Worm (Caenorhabditis elegans): ENCODE results near the gene Y51H4A.936.

Gene Y51H4A.936

ce11 chrIV:16656232-16656631, 27.0 kb downstream of the Y51H4A.936 start, which contains the start of gene tsr-2 (continued):
- TF ChIP-seq R02D3.7 (tag; optimal IDR thresholded peaks at IDR 0.05) = peak; percentile 48
- TF ChIP-seq nhr-23 (tag; optimal IDR thresholded peaks at IDR 0.05) = no peak
- peak; percentile 40 for TF ChIP-seq ama-1 (optimal IDR thresholded peaks at IDR 0.05)
- TF ChIP-seq aly-2 (tag; optimal IDR thresholded peaks at IDR 0.05) = no peak
- TF ChIP-seq lin-39 (tag; optimal IDR thresholded peaks at IDR 0.05) = no peak
- TF ChIP-seq elt-1 (tag; optimal IDR thresholded peaks at IDR 0.05) = no peak
- TF ChIP-seq zag-1 (tag; optimal IDR thresholded peaks at IDR 0.05) = peak; percentile 66
- peak; percentile 90 for TF ChIP-seq gmeb-1 (tag; optimal IDR thresholded peaks at IDR 0.05)
- TF ChIP-seq sma-3 (GFP tag; optimal IDR thresholded peaks at IDR 0.05) = peak; percentile 92
- TF ChIP-seq dmd-4 (tag; optimal IDR thresholded peaks at IDR 0.05) = no peak
- peak; percentile 59 for TF ChIP-seq nhr-77 (tag; optimal IDR thresholded peaks at IDR 0.05)
- TF ChIP-seq ceh-82 (tag; optimal IDR thresholded peaks at IDR 0.05) = peak; percentile 13
- TF ChIP-seq Y55F3AM.14 (GFP tag; optimal IDR thresholded peaks at IDR 0.05) = peak; percentile 69
- TF ChIP-seq F13H6.1 (tag; optimal IDR thresholded peaks at IDR 0.05) = peak; percentile 89
- peak; percentile 81 for TF ChIP-seq egl-27 (tag; optimal IDR thresholded peaks at IDR 0.05)
- no peak for TF ChIP-seq mbf-1 (tag; optimal IDR thresholded peaks at IDR 0.05)
- TF ChIP-seq ztf-4 (tag; optimal IDR thresholded peaks at IDR 0.05) = peak; percentile 34
- no peak for TF ChIP-seq nhr-237 (tag; optimal IDR thresholded peaks at IDR 0.05)
- TF ChIP-seq lin-13 (GFP tag; optimal IDR thresholded peaks at IDR 0.05) = peak; percentile 91
- TF ChIP-seq nhr-10 (tag; optimal IDR thresholded peaks at IDR 0.05) = peak; percentile 36
- TF ChIP-seq elt-3 (tag; optimal IDR thresholded peaks at IDR 0.05) = no peak
- peak in 1 of 2 experiments; percentile 60 for TF ChIP-seq mdl-1 (tag; optimal IDR thresholded peaks at IDR 0.05)

ce11 chrIV:16657488-16657982, 28.3 kb downstream of the Y51H4A.936 start:
- TF ChIP-seq peb-1 (tag; optimal IDR thresholded peaks at IDR 0.05) = no peak
- TF ChIP-seq nhr-6 (tag; optimal IDR thresholded peaks at IDR 0.05) = no peak
- no peak for TF ChIP-seq lin-39 (tag; optimal IDR thresholded peaks at IDR 0.05)
- no peak for TF ChIP-seq aly-2 (tag; optimal IDR thresholded peaks at IDR 0.05)
- no peak for TF ChIP-seq mab-5 (tag; optimal IDR thresholded peaks at IDR 0.05)

- TF ChIP-seq alr-1 (tag; optimal IDR thresholded peaks at IDR 0.05) (no peak), ZK546.5 (tag; optimal IDR thresholded peaks at IDR 0.05) (no peak), mdl-1 (tag; optimal IDR thresholded peaks at IDR 0.05) (no peak), ztf-11 (tag; optimal IDR thresholded peaks at IDR 0.05) (no peak), fos-1 (tag; optimal IDR thresholded peaks at IDR 0.05) (no peak), elt-3 (tag; optimal IDR thresholded peaks at IDR 0.05) (no peak), aly-2 (tag; optimal IDR thresholded peaks at IDR 0.05) (no peak), unc-39 (tag; optimal IDR thresholded peaks at IDR 0.05) (no peak), nhr-237 (tag; optimal IDR thresholded peaks at IDR 0.05) (no peak), R02D3.7 (tag; optimal IDR thresholded peaks at IDR 0.05) (no peak), elt-1 (tag; optimal IDR thresholded peaks at IDR 0.05) (no peak), nhr-129 (tag; optimal IDR thresholded peaks at IDR 0.05) (no peak), unc-55 (GFP tag; optimal IDR thresholded peaks at IDR 0.05) (no peak), lin-11 (tag; optimal IDR thresholded peaks at IDR 0.05) (peak; percentile 53), nhr-21 (tag; optimal IDR thresholded peaks at IDR 0.05) (peak; percentile 17), C34F6.9 (tag; optimal IDR thresholded peaks at IDR 0.05) (peak; percentile 54), crh-2 (tag; optimal IDR thresholded peaks at IDR 0.05) (peak; percentile 31), zag-1 (tag; optimal IDR thresholded peaks at IDR 0.05) (no peak), nhr-10 (tag; optimal IDR thresholded peaks at IDR 0.05) (no peak), nhr-11 (tag; optimal IDR thresholded peaks at IDR 0.05) (no peak), peb-1 (tag; optimal IDR thresholded peaks at IDR 0.05) (no peak), dmd-4 (tag; optimal IDR thresholded peaks at IDR 0.05) (no peak), mbf-1 (tag; optimal IDR thresholded peaks at IDR 0.05) (no peak), lsy-2 (tag; optimal IDR thresholded peaks at IDR 0.05) (peak in 1 of 2 experiments; percentile 43), sma-9 (GFP tag; optimal IDR thresholded peaks at IDR 0.05) (peak; percentile 10), sma-9 (tag; optimal IDR thresholded peaks at IDR 0.05) (no peak), blmp-1 (tag; optimal IDR thresholded peaks at IDR 0.05; ENCODE audit: insufficient read depth) (no peak), nhr-6 (tag; optimal IDR thresholded peaks at IDR 0.05) (no peak), lin-13 (GFP tag; optimal IDR thresholded peaks at IDR 0.05) (no peak), ztf-4 (tag; optimal IDR thresholded peaks at IDR 0.05) (no peak), unc-62 (GFP tag; optimal IDR thresholded peaks at IDR 0.05) (no peak), ceh-16 (tag; optimal IDR thresholded peaks at IDR 0.05) (no peak), ceh-82 (tag; optimal IDR thresholded peaks at IDR 0.05) (no peak), skn-1 (tag; optimal IDR thresholded peaks at IDR 0.05) (no peak), lin-39 (tag; optimal IDR thresholded peaks at IDR 0.05) (no peak), nhr-25 (tag; optimal IDR thresholded peaks at IDR 0.05) (no peak), sem-4 (tag; optimal IDR thresholded peaks at IDR 0.05) (no peak), egl-27 (tag; optimal IDR thresholded peaks at IDR 0.05) (no peak)
Observed at ce11 chrIV:16658731-16659130, 29.5 kb downstream of the Y51H4A.936 start.

Measured in whole organism, L2 larva.